Worm (Caenorhabditis elegans): ENCODE data around the gene col-96.

- TF ChIP-seq nhr-2 (tag; optimal IDR thresholded peaks at IDR 0.05) (no peak), unc-62 (GFP tag; optimal IDR thresholded peaks at IDR 0.05) (no peak), elt-1 (tag; optimal IDR thresholded peaks at IDR 0.05; ENCODE audit: borderline replicate concordance, insufficient read depth) (no peak), ztf-11 (tag; optimal IDR thresholded peaks at IDR 0.05) (no peak)
These were observed 20.4 kb upstream of the col-96 start for ce11 chrIII:11727010-11727409.

All from whole organism, mixed stage, embryonic.